Worm (Caenorhabditis elegans): ENCODE data around the gene F58F12.3.

Gene F58F12.3

ce11 chrII:6370110-6370509 is 21.0 kb downstream of the F58F12.3 start (continued):
- TF ChIP-seq egrh-3 (GFP tag; IDR thresholded peaks at IDR 0.05) (peak; percentile 41; the same call in 1 of the 2 replicates), lag-1 (GFP tag; IDR thresholded peaks at IDR 0.05) (no peak), ztf-25 (GFP tag; IDR thresholded peaks at IDR 0.05) (no peak), snpc-4 (GFP tag; optimal IDR thresholded peaks at IDR 0.05) (no peak), snpc-4 (tag; optimal IDR thresholded peaks at IDR 0.05) (peak; percentile 31 to 63 (median 53)), snpc-3.4 (tag; optimal IDR thresholded peaks at IDR 0.05) (peak; percentile 73), unc-130 (GFP tag; optimal IDR thresholded peaks at IDR 0.05) (peak; percentile 15), him-1 (tag; optimal IDR thresholded peaks at IDR 0.05) (no peak), lin-40 (tag; optimal IDR thresholded peaks at IDR 0.05) (peak; percentile 72), pbrm-1 (GFP tag; IDR thresholded peaks at IDR 0.05) (peak; percentile 92), dox-1 (GFP tag; IDR thresholded peaks at IDR 0.05) (peak; percentile 94)

DNA sequence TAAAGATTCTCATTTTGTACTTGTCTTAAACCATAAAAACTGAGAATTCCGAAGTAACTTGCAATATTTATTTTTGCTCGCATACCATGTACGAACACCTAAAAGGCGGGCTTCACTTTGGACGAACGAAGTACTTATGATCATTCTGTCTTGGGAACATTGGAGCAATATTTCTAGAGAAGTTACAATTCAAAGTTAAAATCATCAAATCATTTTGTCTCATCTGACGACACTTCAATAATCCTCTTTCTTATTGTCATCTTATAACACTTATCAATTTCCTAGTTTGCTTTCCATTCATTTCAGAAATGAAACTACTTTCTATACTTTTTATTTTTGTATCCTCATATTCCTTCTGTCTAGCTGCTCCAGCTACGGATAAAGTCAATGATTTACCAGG is 24.4 kb downstream of the F58F12.3 start, which contains the start of gene ctsa-4.1:
ctsa-4.1 (plus strand) TSS at position 301 of the 400 bp plus-strand sequence.
- TF ChIP-seq dpl-1 (GFP tag; optimal IDR thresholded peaks at IDR 0.05) (no peak), lag-1 (GFP tag; IDR thresholded peaks at IDR 0.05) (no peak), lin-54 (GFP tag; optimal IDR thresholded peaks at IDR 0.05) (peak; percentile 24), snpc-3.4 (tag; optimal IDR thresholded peaks at IDR 0.05) (no peak), lir-1 (GFP tag; conservative IDR thresholded peaks at IDR 0.05) (no peak), him-1 (tag; optimal IDR thresholded peaks at IDR 0.05) (no peak), D2030.7 (GFP tag; IDR thresholded peaks at IDR 0.05) (peak; percentile 7; the same call in 1 of the 2 replicates), mcd-1 (GFP tag; IDR thresholded peaks at IDR 0.05) (no peak), B0336.3 (GFP tag; IDR thresholded peaks at IDR 0.05) (peak; percentile 39; the same call in 1 of the 2 replicates), ceh-91 (GFP tag; IDR thresholded peaks at IDR 0.05) (no peak), madf-6 (GFP tag; IDR thresholded peaks at IDR 0.05) (peak; percentile 49), zim-3 (tag; optimal IDR thresholded peaks at IDR 0.05) (no peak), akir-1 (GFP tag; optimal IDR thresholded peaks at IDR 0.05) (no peak), F57C9.4 (tag; optimal IDR thresholded peaks at IDR 0.05) (no peak), bed-2 (GFP tag; IDR thresholded peaks at IDR 0.05) (no peak), ztf-18 (tag; optimal IDR thresholded peaks at IDR 0.05) (no peak), F57A8.1 (GFP tag; optimal IDR thresholded peaks at IDR 0.05) (no peak), madf-10 (tag; optimal IDR thresholded peaks at IDR 0.05) (no peak), ets-4 (GFP tag; optimal IDR thresholded peaks at IDR 0.05) (no peak), ekl-4 (GFP tag; IDR thresholded peaks at IDR 0.05) (no peak), lsl-1 (GFP tag; optimal IDR thresholded peaks at IDR 0.05) (no peak), sdz-38 (tag; optimal IDR thresholded peaks at IDR 0.05) (no peak), F37B4.10 (GFP tag; IDR thresholded peaks at IDR 0.05) (no peak), tlf-1 (GFP tag; optimal IDR thresholded peaks at IDR 0.05) (no peak), snpc-1.3 (tag; optimal IDR thresholded peaks at IDR 0.05; ENCODE audit: insufficient read depth) (no peak), mes-4 (tag; optimal IDR thresholded peaks at IDR 0.05) (no peak), ztf-22 (GFP tag; optimal IDR thresholded peaks at IDR 0.05) (no peak), sptf-2 (GFP tag; optimal IDR thresholded peaks at IDR 0.05) (no peak), athp-1 (tag; optimal IDR thresholded peaks at IDR 0.05) (no peak), hlh-26 (GFP tag; conservative IDR thresholded peaks at IDR 0.05) (no peak), pha-4 (tag; optimal IDR thresholded peaks at IDR 0.05) (no peak), K11D2.4 (GFP tag; IDR thresholded peaks at IDR 0.05) (no peak), C06A6.2 (GFP tag; conservative IDR thresholded peaks at IDR 0.05) (no peak), let-607 (tag; optimal IDR thresholded peaks at IDR 0.05) (no peak), snpc-1.1 (tag; optimal IDR thresholded peaks at IDR 0.05; ENCODE audit: insufficient read depth) (no peak)
